Worm (Caenorhabditis elegans) whole organism, L1 larva: ENCODE data around the gene ilys-5.
A peak's percentile ranks its signal among the peaks of the same experiment; 100 is the strongest.

Experiments used
- efl-1 ChIP-seq, 4 experiments: fragments of 150-350 bp; optimal IDR thresholded peaks in 3 of 4; peaks in 1 of 4; 1 replicate in 1 of 4; 2 replicates in 3 of 4; lab custom pipeline; 2014; ENCODE audit warnings: missing biosample characterization in 2 of 4, missing genetic modification characterization in 2 of 4, missing genetic modification reagents in 2 of 4
- lin-13 ChIP-seq: fragments of 150-350 bp; optimal IDR thresholded peaks from 2 replicates; lab custom pipeline; 2014; ENCODE audit warnings: missing biosample characterization, missing genetic modification reagents, missing genetic modification characterization

ilys-5 gene

ce11 chrX:6484780-6485179, 51.9 kb downstream of the ilys-5 start, which contains the start of gene gar-1:
Gene gar-1, minus strand, starts transcription at chrX:6484880.
- no peak for TF ChIP-seq efl-1 (optimal IDR thresholded peaks at IDR 0.05; lab: Kevin White, UChicago)
- peak in 1 of 2 experiments; percentile 61 for TF ChIP-seq efl-1 (GFP tag; optimal IDR thresholded peaks at IDR 0.05 in 1 of 2; lab: Kevin White, UChicago)
- no peak for TF ChIP-seq lin-13
